Fruit fly (Drosophila melanogaster) whole organism, embryonic: ENCODE data around the gene CycE.

Experiments
- CG10565 ChIP-seq: fragments of 200-800 bp; sonication (Bioruptor generic); optimal IDR thresholded peaks from 3 replicates; lab custom pipeline; 2016; ENCODE audit warnings: missing biosample characterization, mild to moderate bottlenecking, missing genetic modification characterization
- CG13624 ChIP-seq: fragments of 200-800 bp; sonication (Bioruptor generic); optimal IDR thresholded peaks from 2 replicates; lab custom pipeline; 2016; ENCODE audit warnings: missing biosample characterization, missing genetic modification characterization
- CG43689 ChIP-seq: fragments of 200-800 bp; sonication (Bioruptor generic); IDR thresholded peaks from 2 replicates; pipeline ENCODE4 v1.3.6; 2022; ENCODE audit warnings: missing biosample characterization, missing genetic modification characterization
- CG4730 ChIP-seq: fragments of 200-800 bp; sonication (Bioruptor generic); IDR thresholded peaks from 2 replicates; pipeline ENCODE4 v1.3.6; 2022; ENCODE audit warnings: missing biosample characterization, missing genetic modification characterization
- GATAe ChIP-seq: fragments of 200-800 bp; sonication (Bioruptor generic); conservative IDR thresholded peaks from 2 replicates; pipeline ENCODE4 v1.3.6; 2022; ENCODE audit warnings: missing biosample characterization, missing genetic modification characterization
- ham ChIP-seq: fragments of 200-800 bp; sonication (Bioruptor generic); IDR thresholded peaks from 2 replicates; pipeline ENCODE4 v1.3.6; 2022; ENCODE audit warnings: missing biosample characterization, missing genetic modification characterization

DNA sequence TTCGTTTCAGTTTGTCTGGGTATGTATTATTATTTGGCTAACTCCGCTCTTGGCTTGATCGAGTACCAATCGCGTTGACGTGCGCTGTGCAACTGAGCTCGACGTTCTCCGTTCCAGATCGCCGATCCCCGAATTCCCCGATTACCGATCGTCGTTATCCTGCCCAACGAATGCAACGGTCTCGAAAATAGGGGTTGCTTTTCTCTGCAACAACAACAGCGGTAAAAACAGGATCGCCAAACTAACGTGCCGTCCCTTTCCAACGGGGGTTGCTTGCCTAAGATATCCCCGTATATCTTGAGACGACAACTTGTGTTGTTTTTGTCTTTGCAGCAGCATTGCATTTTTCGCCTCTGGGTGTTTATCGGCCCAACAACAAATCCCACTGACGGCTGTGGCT, 16.3 kb downstream of the CycE start:
- TF ChIP-seq CG43689 (GFP tag; lab: Robert Waterston, UW): no peak
- no peak for TF ChIP-seq CG10565 (GFP tag; lab: Kevin White, UChicago)
- no peak for TF ChIP-seq GATAe (GFP tag; lab: Robert Waterston, UW)
- TF ChIP-seq CG13624 (GFP tag; lab: Kevin White, UChicago): no peak
- TF ChIP-seq ham (GFP tag; lab: Robert Waterston, UW): no peak
- TF ChIP-seq CG4730 (GFP tag; lab: Robert Waterston, UW): no peak
